Worm (Caenorhabditis elegans): ENCODE measurements around the gene srg-8.
A peak's percentile ranks its signal among the peaks of the same experiment; 100 is the strongest.

The srg-8 gene

DNA sequence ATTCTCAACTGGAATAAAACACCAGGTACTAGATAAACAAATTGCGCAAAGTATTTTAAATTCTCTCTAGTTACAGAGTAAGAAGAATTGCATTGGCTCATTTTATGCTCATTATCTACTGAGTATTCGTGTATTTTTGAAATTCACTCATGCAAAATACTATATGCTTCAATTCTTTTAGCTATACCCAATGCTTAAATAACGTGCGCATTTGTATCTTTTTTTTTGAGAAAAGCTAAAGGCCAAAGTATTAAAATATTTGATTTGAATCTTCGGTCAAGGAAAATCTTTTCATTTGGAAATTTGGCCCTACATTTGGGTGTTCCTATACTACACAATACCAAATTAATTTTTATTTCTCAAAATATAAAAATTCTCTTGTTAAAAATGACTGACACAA is 7.3 kb upstream of the srg-8 start, which contains the start of gene srg-4:
TSS of gene srg-4 (minus strand) at position 101 of the 400 bp plus-strand sequence.
- TF ChIP-seq sptf-1 (tag; optimal IDR thresholded peaks at IDR 0.05), result no peak
- no peak for TF ChIP-seq ceh-83 (GFP tag; optimal IDR thresholded peaks at IDR 0.05)
- no peak for TF ChIP-seq blmp-1 (tag; optimal IDR thresholded peaks at IDR 0.05)
- TF ChIP-seq nhr-12 (tag; optimal IDR thresholded peaks at IDR 0.05), result no peak
- TF ChIP-seq drap-1 (GFP tag; optimal IDR thresholded peaks at IDR 0.05), result no peak
- no peak for TF ChIP-seq sem-2 (GFP tag; optimal IDR thresholded peaks at IDR 0.05)
- no peak for TF ChIP-seq ztf-11 (tag; optimal IDR thresholded peaks at IDR 0.05)
- no peak for TF ChIP-seq hlh-1 (tag; optimal IDR thresholded peaks at IDR 0.05)
- TF ChIP-seq nhr-76 (tag; optimal IDR thresholded peaks at IDR 0.05), result no peak
- no peak for TF ChIP-seq ham-2 (GFP tag; optimal IDR thresholded peaks at IDR 0.05)
- TF ChIP-seq elt-1 (tag; optimal IDR thresholded peaks at IDR 0.05; ENCODE audit: borderline replicate concordance, insufficient read depth), result no peak
- no peak for TF ChIP-seq nhr-28 (tag; optimal IDR thresholded peaks at IDR 0.05)
- TF ChIP-seq unc-39 (tag; optimal IDR thresholded peaks at IDR 0.05), result no peak
- TF ChIP-seq unc-120 (tag; optimal IDR thresholded peaks at IDR 0.05; ENCODE audit: poor library complexity, severe bottlenecking), result no peak

DNA sequence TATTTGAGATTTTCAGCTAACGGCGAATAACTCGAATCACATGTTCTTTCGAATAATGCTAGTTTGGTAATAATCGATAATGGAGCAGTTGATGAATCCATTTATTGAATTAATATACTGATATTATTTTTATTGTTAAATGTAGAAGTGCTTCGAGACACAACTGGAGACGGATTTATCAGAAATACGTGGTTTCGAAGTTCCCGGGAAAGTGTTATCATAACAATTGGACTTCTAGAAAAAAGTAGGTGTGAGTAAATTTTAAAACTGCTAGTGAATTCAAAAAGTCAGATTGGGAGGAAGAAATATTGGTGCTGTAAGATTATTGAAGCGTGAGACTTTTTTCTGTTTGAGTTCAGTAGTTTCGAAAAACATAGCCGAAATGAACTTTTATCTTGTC is 5.5 kb upstream of the srg-8 start, which contains the start of gene srg-2:
TSS of gene srg-2 (minus strand) at position 101 of the 400 bp plus-strand sequence.
- TF ChIP-seq tbx-8 (GFP tag; optimal IDR thresholded peaks at IDR 0.05), result no peak
- no peak for TF ChIP-seq nhr-237 (tag; optimal IDR thresholded peaks at IDR 0.05)
- no peak for TF ChIP-seq cnd-1 (tag; optimal IDR thresholded peaks at IDR 0.05)

DNA sequence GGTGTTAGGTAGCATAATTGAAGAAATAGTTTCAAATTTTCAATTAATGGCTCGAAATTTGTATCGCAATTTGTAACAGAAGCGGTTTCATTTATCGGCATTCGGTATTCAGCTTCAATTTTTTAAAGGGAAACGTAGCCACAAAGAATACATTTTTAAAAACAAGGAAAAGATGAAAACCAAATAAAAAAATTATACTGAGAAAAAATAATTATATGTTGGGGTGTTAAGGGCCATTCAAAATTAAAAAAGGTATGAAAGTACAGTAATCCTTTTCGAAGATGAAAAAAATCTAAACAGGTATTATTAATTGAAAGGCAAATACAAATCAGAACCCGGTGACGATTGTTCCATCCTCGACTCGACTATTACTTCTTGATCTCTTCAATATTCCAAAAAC is 3.6 kb upstream of the srg-8 start, which contains the start of gene srg-1:
TSS of gene srg-1 (minus strand) at position 101 of the 400 bp plus-strand sequence.
- TF ChIP-seq unc-62 (GFP tag; optimal IDR thresholded peaks at IDR 0.05) (no peak), hlh-1 (tag; optimal IDR thresholded peaks at IDR 0.05) (no peak), mab-5 (tag; optimal IDR thresholded peaks at IDR 0.05) (no peak), nhr-2 (tag; optimal IDR thresholded peaks at IDR 0.05) (no peak), drap-1 (GFP tag; optimal IDR thresholded peaks at IDR 0.05) (no peak), ceh-39 (tag; optimal IDR thresholded peaks at IDR 0.05) (no peak), blmp-1 (tag; optimal IDR thresholded peaks at IDR 0.05) (no peak), mep-1 (tag; optimal IDR thresholded peaks at IDR 0.05) (no peak), lin-32 (GFP tag; optimal IDR thresholded peaks at IDR 0.05) (no peak), ceh-83 (GFP tag; optimal IDR thresholded peaks at IDR 0.05) (no peak)

DNA sequence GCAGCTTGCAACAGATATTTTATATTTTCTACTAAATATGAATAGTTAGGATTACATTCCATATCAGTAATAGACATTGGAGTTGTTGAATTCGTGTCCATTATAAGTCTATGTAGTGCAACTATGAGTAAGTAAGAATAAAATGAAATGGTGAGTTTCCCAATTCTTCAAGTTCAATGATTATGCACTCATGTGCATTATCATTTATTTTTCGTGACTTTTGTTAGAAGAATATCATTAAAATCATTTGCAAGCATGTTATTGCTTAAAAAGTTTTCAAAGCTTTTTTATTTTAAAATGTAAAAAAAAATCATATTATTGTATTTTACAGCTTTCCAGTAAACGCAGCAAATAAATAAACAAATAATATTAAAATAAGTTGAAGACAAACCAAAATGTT is 2.0 kb upstream of the srg-8 start, which contains the start of gene srg-9:
TSS of gene srg-9 (minus strand) at position 101 of the 400 bp plus-strand sequence.
- TF ChIP-seq ham-2 (GFP tag; optimal IDR thresholded peaks at IDR 0.05) (no peak), nhr-237 (tag; optimal IDR thresholded peaks at IDR 0.05) (no peak), sptf-1 (tag; optimal IDR thresholded peaks at IDR 0.05) (no peak), zip-8 (tag; optimal IDR thresholded peaks at IDR 0.05) (no peak), ceh-83 (GFP tag; optimal IDR thresholded peaks at IDR 0.05) (no peak), unc-39 (tag; optimal IDR thresholded peaks at IDR 0.05) (no peak)

DNA sequence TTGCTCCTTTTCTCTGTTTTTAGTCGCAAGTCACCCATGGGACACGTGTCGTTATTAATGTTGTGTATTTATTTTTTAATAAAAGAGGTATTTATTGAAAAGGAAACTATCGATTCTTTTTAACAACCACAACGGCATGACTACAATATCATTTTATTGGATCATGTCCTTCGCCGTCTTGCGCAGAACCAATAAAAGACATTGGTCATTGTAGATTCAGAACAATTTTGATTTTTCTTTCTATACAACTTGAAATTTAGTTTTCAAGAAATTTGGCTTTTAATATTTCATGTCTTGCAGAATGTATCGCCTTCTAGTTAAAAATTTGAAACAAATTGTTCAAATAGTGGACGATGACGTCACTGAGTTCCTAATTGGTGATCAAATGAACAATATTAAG is 3.1 kb downstream of the srg-8 start, which contains the start of gene amdh-1:
TSS of gene amdh-1 (plus strand) at position 301 of the 400 bp plus-strand sequence.
- TF ChIP-seq nhr-76 (tag; optimal IDR thresholded peaks at IDR 0.05), result no peak
- no peak for TF ChIP-seq sem-2 (GFP tag; optimal IDR thresholded peaks at IDR 0.05)
- TF ChIP-seq M03D4.4 (tag; optimal IDR thresholded peaks at IDR 0.05), result no peak

DNA sequence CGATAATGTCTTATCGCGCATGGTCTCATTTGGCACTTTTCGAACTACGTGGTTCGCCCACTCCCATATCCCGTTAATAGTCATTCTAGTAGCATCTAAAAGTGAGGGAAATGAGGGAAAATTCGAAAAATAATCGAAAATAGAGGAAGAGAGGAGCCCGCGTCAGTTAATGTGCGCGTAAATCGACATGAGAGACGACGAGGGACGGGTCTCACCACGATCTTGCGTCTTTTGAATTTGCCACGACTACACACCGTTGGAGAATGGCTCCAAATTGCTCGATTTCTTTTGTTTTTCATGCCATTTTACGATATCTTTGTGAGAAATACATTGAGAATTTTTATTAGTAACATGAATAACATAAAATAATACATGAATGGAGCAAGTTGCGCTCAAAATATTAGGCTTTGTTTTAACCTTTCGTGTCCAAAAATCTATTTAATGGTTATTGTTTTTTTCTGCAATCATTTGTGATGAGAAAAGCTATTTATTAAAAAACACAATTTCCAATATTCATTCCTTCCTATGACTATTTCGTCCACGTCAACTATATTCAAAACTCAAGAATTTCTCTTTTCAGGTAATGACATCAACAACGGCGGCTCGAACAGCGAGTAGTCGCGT is 6.5 kb downstream of the srg-8 start, which contains the start of the genes gen-1 and stt-3:
TSS of gene gen-1 (minus strand) at position 95 of the 624 bp plus-strand sequence.
TSS of gene stt-3 (plus strand) at position 574 of the 624 bp plus-strand sequence.
- peak; percentile 54 for TF ChIP-seq mep-1 (tag; optimal IDR thresholded peaks at IDR 0.05)
- no peak for TF ChIP-seq lsy-2 (tag; optimal IDR thresholded peaks at IDR 0.05)

DNA sequence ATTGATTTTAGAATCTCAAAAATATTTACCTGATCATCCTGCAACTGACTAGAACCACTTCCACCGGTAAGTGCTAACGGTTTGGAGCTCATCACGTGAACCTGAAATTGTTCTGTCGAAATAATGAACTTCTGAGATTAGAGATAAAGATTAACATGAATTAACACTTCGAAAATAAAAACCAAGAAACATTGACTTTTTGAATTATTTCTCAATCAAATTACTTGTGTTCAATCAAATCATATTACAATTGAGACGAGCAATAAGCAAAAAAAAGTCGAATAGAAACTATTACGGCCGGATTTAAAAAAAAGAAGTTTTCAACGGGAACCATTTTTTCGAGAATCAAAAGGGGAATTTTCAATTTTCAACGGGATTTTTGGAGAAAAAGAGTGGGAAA is 8.9 kb downstream of the srg-8 start, which contains the start of gene bcas-2:
TSS of gene bcas-2 (minus strand) at position 101 of the 400 bp plus-strand sequence.
- no peak for TF ChIP-seq lsy-2 (tag; optimal IDR thresholded peaks at IDR 0.05)
- no peak for TF ChIP-seq nhr-237 (tag; optimal IDR thresholded peaks at IDR 0.05)
- no peak for TF ChIP-seq lin-32 (GFP tag; optimal IDR thresholded peaks at IDR 0.05)
- TF ChIP-seq flh-1 (GFP tag; optimal IDR thresholded peaks at IDR 0.05), result no peak
- no peak for TF ChIP-seq ham-2 (GFP tag; optimal IDR thresholded peaks at IDR 0.05)
- no peak for TF ChIP-seq sem-2 (GFP tag; optimal IDR thresholded peaks at IDR 0.05)
- TF ChIP-seq ceh-39 (tag; optimal IDR thresholded peaks at IDR 0.05), result no peak
- TF ChIP-seq ceh-43 (GFP tag; optimal IDR thresholded peaks at IDR 0.05), result no peak
- TF ChIP-seq M03D4.4 (tag; optimal IDR thresholded peaks at IDR 0.05), result no peak
- no peak for TF ChIP-seq ceh-83 (GFP tag; optimal IDR thresholded peaks at IDR 0.05)
- TF ChIP-seq zip-8 (tag; optimal IDR thresholded peaks at IDR 0.05), result no peak

All from whole organism, mixed stage, embryonic.